Fruit fly (Drosophila melanogaster) whole organism, embryonic: Measurements from ENCODE around the gene CG31636.

Experiments used
- Ada2b ChIP-seq: fragments of 200-800 bp; sonication (Bioruptor generic); IDR thresholded peaks from 2 replicates; pipeline ENCODE4 v1.3.6; 2022; ENCODE audit warnings: missing biosample characterization, missing genetic modification characterization
- Atf6 ChIP-seq: fragments of 200-800 bp; sonication (Bioruptor generic); IDR thresholded peaks from 2 replicates; pipeline ENCODE4 v1.3.6; 2022; ENCODE audit warnings: missing biosample characterization, missing genetic modification characterization
- Blimp-1 ChIP-seq: fragments of 200-800 bp; sonication (Bioruptor generic); optimal IDR thresholded peaks from 3 replicates; lab custom pipeline; 2018; ENCODE audit warnings: missing biosample characterization, missing genetic modification characterization, mild to moderate bottlenecking, moderate library complexity, missing genetic modification reagents
- CG10209 ChIP-seq: fragments of 200-800 bp; sonication (Bioruptor generic); optimal IDR thresholded peaks from 3 replicates; lab custom pipeline; 2017; ENCODE audit warnings: missing biosample characterization, mild to moderate bottlenecking, missing genetic modification characterization, missing genetic modification reagents
- CG1024 ChIP-seq: fragments of 200-800 bp; sonication (Bioruptor generic); IDR thresholded peaks from 2 replicates; pipeline ENCODE4 v1.3.6; 2022; ENCODE audit warnings: missing biosample characterization, missing genetic modification characterization
- CG10267 ChIP-seq: fragments of 200-800 bp; sonication (Bioruptor generic); optimal IDR thresholded peaks from 2 replicates; lab custom pipeline; 2018; ENCODE audit warnings: missing biosample characterization, mild to moderate bottlenecking, missing genetic modification characterization, moderate library complexity
- CG10366 ChIP-seq: fragments of 200-800 bp; sonication (Bioruptor generic); IDR thresholded peaks from 2 replicates; pipeline ENCODE4 v1.3.6; 2022; ENCODE audit warnings: missing biosample characterization, missing genetic modification characterization
- CG10979 ChIP-seq: fragments of 200-800 bp; sonication (Bioruptor generic); optimal IDR thresholded peaks from 2 replicates; lab custom pipeline; 2018; ENCODE audit warnings: missing biosample characterization, mild to moderate bottlenecking, missing genetic modification characterization, moderate library complexity
- CG11504 ChIP-seq: fragments of 200-800 bp; sonication (Bioruptor generic); optimal IDR thresholded peaks from 3 replicates; lab custom pipeline; 2019; ENCODE audit warnings: missing biosample characterization, mild to moderate bottlenecking, missing genetic modification characterization, moderate library complexity
- CG1647 ChIP-seq: fragments of 200-800 bp; sonication (Bioruptor generic); optimal IDR thresholded peaks from 3 replicates; lab custom pipeline; 2016; ENCODE audit warnings: missing biosample characterization, missing genetic modification characterization
- CG17328 ChIP-seq: fragments of 200-800 bp; sonication (Bioruptor generic); IDR thresholded peaks from 2 replicates; pipeline ENCODE4 v1.3.6; 2022; ENCODE audit warnings: missing biosample characterization, missing genetic modification characterization
- CG17568 ChIP-seq: fragments of 200-800 bp; sonication (Bioruptor generic); optimal IDR thresholded peaks from 2 replicates; lab custom pipeline; 2018; ENCODE audit warnings: missing biosample characterization, mild to moderate bottlenecking, missing genetic modification characterization, moderate library complexity
- CG17612 ChIP-seq: fragments of 200-800 bp; sonication (Bioruptor generic); IDR thresholded peaks from 2 replicates; pipeline ENCODE4 v1.3.6; 2022; ENCODE audit warnings: missing biosample characterization, missing genetic modification characterization
- CG18262 ChIP-seq: fragments of 200-800 bp; optimal IDR thresholded peaks from 3 replicates; lab custom pipeline; 2019; ENCODE audit warnings: missing biosample characterization, mild to moderate bottlenecking, missing genetic modification characterization, moderate library complexity
- CG1832 ChIP-seq: fragments of 200-800 bp; sonication (Bioruptor generic); optimal IDR thresholded peaks from 2 replicates; lab custom pipeline; 2017; ENCODE audit warnings: missing biosample characterization, mild to moderate bottlenecking, missing genetic modification characterization, inconsistent platforms
- CG2712 ChIP-seq: fragments of 200-800 bp; optimal IDR thresholded peaks from 3 replicates; lab custom pipeline; 2019; ENCODE audit warnings: missing biosample characterization, mild to moderate bottlenecking, missing genetic modification characterization, moderate library complexity
- CG3281 ChIP-seq: fragments of 200-800 bp; sonication (Bioruptor generic); optimal IDR thresholded peaks from 3 replicates; lab custom pipeline; 2017; ENCODE audit warnings: missing biosample characterization, mild to moderate bottlenecking, missing genetic modification characterization
- CG4424 ChIP-seq: fragments of 200-800 bp; sonication (Bioruptor generic); optimal IDR thresholded peaks from 3 replicates; lab custom pipeline; 2016; ENCODE audit warnings: missing biosample characterization, missing genetic modification characterization
- CG4820 ChIP-seq: fragments of 200-800 bp; sonication (Bioruptor generic); optimal IDR thresholded peaks from 3 replicates; lab custom pipeline; 2016; ENCODE audit warnings: missing biosample characterization, missing genetic modification characterization
- CG6791 ChIP-seq: fragments of 200-800 bp; sonication (Bioruptor generic); IDR thresholded peaks from 3 replicates; pipeline ENCODE4 v1.3.6; 2022; ENCODE audit warnings: missing biosample characterization, missing genetic modification characterization; ENCODE audit not compliant: partially characterized antibody
- CG7372 ChIP-seq: fragments of 200-800 bp; sonication (Bioruptor generic); IDR thresholded peaks from 2 replicates; pipeline ENCODE4 v1.3.6; 2022; ENCODE audit warnings: missing biosample characterization, missing genetic modification characterization
- CG9817 ChIP-seq: fragments of 200-800 bp; sonication (Bioruptor generic); optimal IDR thresholded peaks from 2 replicates; lab custom pipeline; 2018; ENCODE audit warnings: missing biosample characterization, mild to moderate bottlenecking, missing genetic modification characterization, moderate library complexity
- CTCF ChIP-seq: fragments of 200-800 bp; sonication (Bioruptor generic); optimal IDR thresholded peaks from 2 replicates; lab custom pipeline; 2017; ENCODE audit warnings: missing biosample characterization, mild to moderate bottlenecking, missing genetic modification characterization, moderate library complexity
- CoRest ChIP-seq: fragments of 200-800 bp; sonication (Bioruptor generic); optimal IDR thresholded peaks from 3 replicates; lab custom pipeline; 2018; ENCODE audit warnings: missing biosample characterization, mild to moderate bottlenecking, missing genetic modification characterization, moderate library complexity
- Ets97D ChIP-seq: fragments of 200-800 bp; sonication (Bioruptor generic); optimal IDR thresholded peaks from 3 replicates; lab custom pipeline; 2016; ENCODE audit warnings: missing biosample characterization, missing genetic modification characterization
- H15 ChIP-seq: fragments of 200-800 bp; sonication (Bioruptor generic); IDR thresholded peaks from 3 replicates; pipeline ENCODE4 v1.3.6; 2022; ENCODE audit warnings: missing biosample characterization, missing genetic modification characterization
- HHEX ChIP-seq: fragments of 200-800 bp; sonication (Bioruptor generic); optimal IDR thresholded peaks from 3 replicates; lab custom pipeline; 2017; ENCODE audit warnings: missing biosample characterization, mild to moderate bottlenecking, missing genetic modification characterization, missing genetic modification reagents
- Jarid2 ChIP-seq: fragments of 200-800 bp; sonication (Bioruptor generic); optimal IDR thresholded peaks from 3 replicates; lab custom pipeline; 2017; ENCODE audit warnings: mild to moderate bottlenecking, missing biosample characterization, missing genetic modification reagents, missing genetic modification characterization
- Med ChIP-seq: fragments of 200-800 bp; sonication (Bioruptor generic); peaks from one replicate; lab custom pipeline; 2016; ENCODE audit warnings: missing biosample characterization, missing genetic modification characterization, mild to moderate bottlenecking, inconsistent platforms, moderate library complexity
- Mrtf ChIP-seq: fragments of 200-800 bp; sonication (Bioruptor generic); IDR thresholded peaks from 3 replicates; pipeline ENCODE4 v1.3.6; 2022; ENCODE audit warnings: missing biosample characterization, missing genetic modification characterization
- NC2α ChIP-seq: fragments of 200-800 bp; sonication (Bioruptor generic); optimal IDR thresholded peaks from 2 replicates; lab custom pipeline; 2016; ENCODE audit warnings: missing biosample characterization, missing genetic modification characterization
- Neu2 ChIP-seq: fragments of 200-800 bp; sonication (Bioruptor generic); optimal IDR thresholded peaks from 3 replicates; lab custom pipeline; 2016; ENCODE audit warnings: missing biosample characterization, missing genetic modification characterization, borderline replicate concordance
- Nf-YA ChIP-seq: fragments of 200-800 bp; sonication (Bioruptor generic); IDR thresholded peaks from 2 replicates; pipeline ENCODE4 v1.3.6; 2022; ENCODE audit warnings: missing biosample characterization, missing genetic modification characterization
- Xrp1 ChIP-seq: fragments of 200-800 bp; sonication (Bioruptor generic); IDR thresholded peaks from 2 replicates; pipeline ENCODE4 v1.3.6; 2022; ENCODE audit warnings: missing biosample characterization, missing genetic modification characterization
- br ChIP-seq: fragments of >200 bp; optimal IDR thresholded peaks from 2 replicates; lab custom pipeline; 2017
- caup ChIP-seq: fragments of 200-800 bp; sonication (Bioruptor generic); optimal IDR thresholded peaks from 3 replicates; lab custom pipeline; 2017; ENCODE audit warnings: missing biosample characterization, mild to moderate bottlenecking, missing genetic modification characterization, moderate library complexity; ENCODE audit not compliant: severe bottlenecking
- crc ChIP-seq: fragments of 200-800 bp; sonication (Bioruptor generic); optimal IDR thresholded peaks from 2 replicates; lab custom pipeline; 2016; ENCODE audit warnings: missing biosample characterization, missing genetic modification characterization
- dmrt11E ChIP-seq: fragments of 200-800 bp; sonication (Bioruptor generic); optimal IDR thresholded peaks from 3 replicates; lab custom pipeline; 2018; ENCODE audit warnings: missing biosample characterization, mild to moderate bottlenecking, missing genetic modification characterization, moderate library complexity
- dmrt99B ChIP-seq: fragments of 200-800 bp; sonication (Bioruptor generic); optimal IDR thresholded peaks from 2 replicates; lab custom pipeline; 2018; ENCODE audit warnings: missing biosample characterization, mild to moderate bottlenecking, missing genetic modification characterization, moderate library complexity
- gt ChIP-seq: fragments of 200-800 bp; sonication (Bioruptor generic); IDR thresholded peaks from 2 replicates; pipeline ENCODE4 v1.3.6; 2022; ENCODE audit warnings: missing biosample characterization, missing genetic modification characterization
- mam ChIP-seq: fragments of 200-800 bp; sonication (Bioruptor generic); optimal IDR thresholded peaks from 3 replicates; lab custom pipeline; 2016; ENCODE audit warnings: missing biosample characterization, missing genetic modification characterization
- pita ChIP-seq: fragments of 200-800 bp; sonication (Bioruptor generic); optimal IDR thresholded peaks from 2 replicates; lab custom pipeline; 2017; ENCODE audit warnings: missing biosample characterization, mild to moderate bottlenecking, missing genetic modification characterization
- shn ChIP-seq: fragments of 200-800 bp; sonication (Bioruptor generic); optimal IDR thresholded peaks from 3 replicates; lab custom pipeline; 2016; ENCODE audit warnings: missing biosample characterization, missing genetic modification characterization
- sr ChIP-seq: fragments of 200-800 bp; sonication (Bioruptor generic); IDR thresholded peaks from 3 replicates; pipeline ENCODE4 v1.3.6; 2022; ENCODE audit warnings: missing biosample characterization, missing genetic modification characterization
- ssp ChIP-seq: fragments of 200-800 bp; sonication (Bioruptor generic); IDR thresholded peaks from 2 replicates; pipeline ENCODE4 v1.3.6; 2022; ENCODE audit warnings: missing biosample characterization, missing genetic modification characterization
- trem ChIP-seq: fragments of 200-800 bp; optimal IDR thresholded peaks from 3 replicates; lab custom pipeline; 2019; ENCODE audit warnings: missing biosample characterization, mild to moderate bottlenecking, missing genetic modification characterization, moderate library complexity
- vnd ChIP-seq: fragments of 200-800 bp; sonication (Bioruptor generic); IDR thresholded peaks from 3 replicates; pipeline ENCODE4 v1.3.6; 2022; ENCODE audit warnings: missing biosample characterization, missing genetic modification characterization; ENCODE audit not compliant: partially characterized antibody
- vvl ChIP-seq: fragments of 200-800 bp; sonication (Bioruptor generic); IDR thresholded peaks from 2 replicates; pipeline ENCODE4 v1.3.6; 2022; ENCODE audit warnings: missing biosample characterization, missing genetic modification characterization

The CG31636 gene

dm6 chr2L:6692048-6692447 is 34.1 kb upstream of the CG31636 start (continued):
- TF ChIP-seq CG10979 (tag; lab: Kevin White, UChicago) (no peak), Xrp1 (no peak), pita (GFP tag; lab: Kevin White, UChicago) (no peak), br (lab: Kevin White, UChicago) (no peak), vvl (GFP tag; lab: Robert Waterston, UW) (0 out of 2 replicates have a peak, but pooled peaks have one; percentile 7), CG10209 (no peak), NC2α (no peak), Med (GFP tag; lab: Kevin White, UChicago) (peak; percentile 64), dmrt99B (no peak), CG17328 (no peak), CG2712 (tag; lab: Kevin White, UChicago) (no peak), CG1024 (GFP tag; lab: Robert Waterston, UW) (no peak), CG17568 (no peak), CG1647 (GFP tag; lab: Kevin White, UChicago) (no peak), CoRest (no peak), CG11504 (tag; lab: Kevin White, UChicago) (peak; percentile 10), CG4424 (no peak), gt (GFP tag; lab: Robert Waterston, UW) (no peak), CG17612 (no peak), CG18262 (tag; lab: Kevin White, UChicago) (no peak), mam (GFP tag; lab: Kevin White, UChicago) (no peak)

DNA sequence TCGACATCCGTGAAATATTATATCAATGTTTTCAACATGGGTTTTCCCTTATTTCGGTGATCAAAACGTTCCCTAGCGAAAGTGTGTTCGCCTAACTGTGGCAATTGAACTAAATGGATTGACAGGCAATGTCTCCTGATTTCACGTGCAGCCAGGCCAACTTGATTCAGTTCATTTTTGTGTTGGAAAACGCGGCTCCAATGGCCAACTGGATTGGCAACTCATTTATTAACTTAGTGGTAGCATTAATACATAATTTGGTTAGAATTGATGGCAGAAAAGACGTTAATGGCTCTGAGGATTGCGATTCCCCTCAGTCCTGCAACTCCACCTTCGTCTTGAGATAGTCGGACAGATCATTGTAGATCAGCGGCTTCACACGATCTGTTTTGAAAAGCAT is 28.7 kb upstream of the CG31636 start, which contains the start of gene CG11327:
Gene CG11327, minus strand, starts transcription at position 101 of the 400 bp plus-strand sequence.
- peak; percentile 7 for TF ChIP-seq trem
- TF ChIP-seq Neu2 (GFP tag; lab: Kevin White, UChicago): no peak

- TF ChIP-seq Ada2b (GFP tag; lab: Robert Waterston, UW) (peak; percentile 66), Nf-YA (GFP tag; lab: Robert Waterston, UW) (no peak), dmrt11E (tag; lab: Kevin White, UChicago) (peak; percentile 77), Blimp-1 (peak; percentile 71), caup (GFP tag; lab: Kevin White, UChicago) (peak; percentile 79), Ets97D (GFP tag; lab: Kevin White, UChicago) (peak; percentile 78), CG9817 (tag; lab: Kevin White, UChicago) (peak; percentile 80), CG3281 (GFP tag; lab: Kevin White, UChicago) (peak; percentile 74), CTCF (GFP tag; lab: Kevin White, UChicago) (peak; percentile 98), vnd (GFP tag; lab: Robert Waterston, UW) (no peak; the same call in 2 of the 3 replicates), ssp (GFP tag; lab: Robert Waterston, UW) (peak; percentile 66), HHEX (peak; percentile 61), CG7372 (GFP tag; lab: Robert Waterston, UW) (peak; percentile 74), Mrtf (peak; percentile 65; the same call in 2 of the 3 replicates), CG10366 (GFP tag; lab: Robert Waterston, UW) (peak; percentile 80), crc (peak; percentile 53), Jarid2 (peak; percentile 84), shn (peak; percentile 78), H15 (GFP tag; lab: Robert Waterston, UW) (peak; percentile 82), CG6791 (peak; percentile 65; the same call in 2 of the 3 replicates), sr (0 out of 3 replicates have a peak, but pooled peaks have one; percentile 15), CG4820 (GFP tag; lab: Kevin White, UChicago) (peak; percentile 75), CG10267 (tag; lab: Kevin White, UChicago) (peak; percentile 72), CG1832 (GFP tag; lab: Kevin White, UChicago) (no peak), Atf6 (peak; percentile 62; the same call in 1 of the 2 replicates)
These were observed 26.3 kb upstream of the CG31636 start, which contains the start of gene Nhe3 for dm6 chr2L:6683992-6684882. Gene Nhe3, minus strand, starts transcription at chr2L:6684364.
